Worm (Caenorhabditis elegans) whole organism, mixed stage, embryonic: ENCODE results near the gene T09A5.5.

Experiments
- M03D4.4 ChIP-seq: sonication (generic microtip); optimal IDR thresholded peaks from 2 replicates; lab custom pipeline; 2017; ENCODE audit warnings: mild to moderate bottlenecking, missing genetic modification characterization, missing compliant biosample characterization
- bed-3 ChIP-seq: fragments of 200-800 bp; sonication (Bioruptor generic); optimal IDR thresholded peaks from 3 replicates; lab custom pipeline; 2018; ENCODE audit warnings: mild to moderate bottlenecking, missing genetic modification characterization, moderate library complexity, missing compliant biosample characterization
- blmp-1 ChIP-seq: fragments of 150-350 bp; optimal IDR thresholded peaks from 2 replicates; lab custom pipeline; 2014; ENCODE audit warnings: missing biosample characterization, missing genetic modification characterization
- ceh-39 ChIP-seq: fragments of 150-350 bp; optimal IDR thresholded peaks from 2 replicates; lab custom pipeline; 2014; ENCODE audit warnings: missing biosample characterization, missing genetic modification characterization
- ceh-43 ChIP-seq: fragments of 200-800 bp; sonication (Bioruptor generic); optimal IDR thresholded peaks from 2 replicates; lab custom pipeline; 2018; ENCODE audit warnings: mild to moderate bottlenecking, missing genetic modification characterization, moderate library complexity, missing compliant biosample characterization
- ceh-83 ChIP-seq: fragments of 200-800 bp; sonication (Bioruptor generic); optimal IDR thresholded peaks from 2 replicates; lab custom pipeline; 2018; ENCODE audit warnings: mild to moderate bottlenecking, missing genetic modification characterization, missing compliant biosample characterization
- ces-1 ChIP-seq: fragments of 150-350 bp; optimal IDR thresholded peaks from 2 replicates; lab custom pipeline; 2014; ENCODE audit warnings: missing biosample characterization, missing genetic modification reagents, missing genetic modification characterization
- cnd-1 ChIP-seq: fragments of 200-800 bp; sonication (Bioruptor generic); optimal IDR thresholded peaks from 2 replicates; lab custom pipeline; 2018; ENCODE audit warnings: mild to moderate bottlenecking, missing genetic modification characterization, missing compliant biosample characterization
- drap-1 ChIP-seq: fragments of 200-800 bp; sonication (Bioruptor generic); optimal IDR thresholded peaks from 3 replicates; lab custom pipeline; 2018; ENCODE audit warnings: mild to moderate bottlenecking, missing genetic modification characterization, missing compliant biosample characterization
- elt-1 ChIP-seq: sonication (generic microtip); optimal IDR thresholded peaks from 2 replicates; lab custom pipeline; 2017; ENCODE audit warnings: missing genetic modification characterization, mild to moderate bottlenecking, missing compliant biosample characterization, antibody characterized with exemption, moderate library complexity, borderline replicate concordance; ENCODE audit not compliant: insufficient read depth
- elt-3 ChIP-seq: fragments of 150-350 bp; optimal IDR thresholded peaks from 2 replicates; lab custom pipeline; 2014; ENCODE audit warnings: missing biosample characterization, missing genetic modification characterization
- flh-1 ChIP-seq: fragments of 200-800 bp; sonication (Bioruptor generic); optimal IDR thresholded peaks from 2 replicates; lab custom pipeline; 2018; ENCODE audit warnings: mild to moderate bottlenecking, missing genetic modification characterization, moderate library complexity, missing compliant biosample characterization
- ham-2 ChIP-seq: fragments of 200-800 bp; sonication (Bioruptor generic); optimal IDR thresholded peaks from 2 replicates; lab custom pipeline; 2018; ENCODE audit warnings: mild to moderate bottlenecking, missing genetic modification characterization, missing compliant biosample characterization
- hlh-1 ChIP-seq: fragments of 150-350 bp; optimal IDR thresholded peaks from 2 replicates; lab custom pipeline; 2014; ENCODE audit warnings: missing biosample characterization, missing genetic modification reagents, missing genetic modification characterization
- lin-13 ChIP-seq: fragments of 150-350 bp; optimal IDR thresholded peaks from 2 replicates; lab custom pipeline; 2014; ENCODE audit warnings: missing biosample characterization, missing genetic modification characterization
- lin-32 ChIP-seq: fragments of 200-800 bp; sonication (Bioruptor generic); optimal IDR thresholded peaks from 2 replicates; lab custom pipeline; 2018; ENCODE audit warnings: mild to moderate bottlenecking, missing genetic modification characterization, missing compliant biosample characterization
- lsy-2 ChIP-seq: fragments of 150-350 bp; optimal IDR thresholded peaks from 2 replicates; lab custom pipeline; 2014; ENCODE audit warnings: missing biosample characterization, missing genetic modification characterization
- mab-5 ChIP-seq: fragments of 150-350 bp; optimal IDR thresholded peaks from 2 replicates; lab custom pipeline; 2014; ENCODE audit warnings: missing biosample characterization, missing genetic modification characterization
- mep-1 ChIP-seq: fragments of 150-350 bp; optimal IDR thresholded peaks from 2 replicates; lab custom pipeline; 2017; ENCODE audit warnings: missing biosample characterization, missing genetic modification reagents, missing genetic modification characterization, inconsistent platforms
- mls-2 ChIP-seq: sonication (generic microtip); optimal IDR thresholded peaks from 2 replicates; lab custom pipeline; 2016; ENCODE audit warnings: mild to moderate bottlenecking, missing genetic modification characterization, moderate library complexity, missing compliant biosample characterization
- nhr-12 ChIP-seq: fragments of 150-350 bp; optimal IDR thresholded peaks from 2 replicates; lab custom pipeline; 2014; ENCODE audit warnings: missing biosample characterization, missing genetic modification characterization
- nhr-2 ChIP-seq: fragments of 150-350 bp; optimal IDR thresholded peaks from 2 replicates; lab custom pipeline; 2014; ENCODE audit warnings: missing biosample characterization, missing genetic modification characterization
- nhr-237 ChIP-seq: fragments of 150-350 bp; optimal IDR thresholded peaks from 2 replicates; lab custom pipeline; 2014; ENCODE audit warnings: missing biosample characterization, missing genetic modification characterization
- nhr-28 ChIP-seq: fragments of 150-350 bp; optimal IDR thresholded peaks from 2 replicates; lab custom pipeline; 2014; ENCODE audit warnings: missing biosample characterization, missing genetic modification characterization
- nhr-76 ChIP-seq: sonication (generic microtip); optimal IDR thresholded peaks from 2 replicates; lab custom pipeline; 2017; ENCODE audit warnings: missing biosample characterization, missing genetic modification characterization
- pha-4 ChIP-seq: fragments of 150-350 bp; optimal IDR thresholded peaks from 2 replicates; lab custom pipeline; 2018; ENCODE audit warnings: missing biosample characterization, missing genetic modification reagents, missing genetic modification characterization
- sem-2 ChIP-seq: fragments of 200-800 bp; sonication (Bioruptor generic); optimal IDR thresholded peaks from 2 replicates; lab custom pipeline; 2018; ENCODE audit warnings: mild to moderate bottlenecking, missing genetic modification characterization, missing compliant biosample characterization
- snpc-4 ChIP-seq: fragments of 150-350 bp; optimal IDR thresholded peaks from 2 replicates; lab custom pipeline; 2014; ENCODE audit warnings: missing biosample characterization, missing genetic modification characterization
- sptf-1 ChIP-seq: sonication (generic microtip); optimal IDR thresholded peaks from 2 replicates; lab custom pipeline; 2017; ENCODE audit warnings: mild to moderate bottlenecking, missing genetic modification characterization, moderate library complexity, missing compliant biosample characterization
- tbx-8 ChIP-seq: fragments of 200-800 bp; sonication (Bioruptor generic); optimal IDR thresholded peaks from 2 replicates; lab custom pipeline; 2018; ENCODE audit warnings: mild to moderate bottlenecking, missing genetic modification characterization, moderate library complexity, missing compliant biosample characterization
- unc-120 ChIP-seq: sonication (generic microtip); optimal IDR thresholded peaks from 2 replicates; lab custom pipeline; 2017; ENCODE audit warnings: missing genetic modification characterization, missing compliant biosample characterization; ENCODE audit not compliant: poor library complexity, severe bottlenecking
- unc-39 ChIP-seq: fragments of 150-350 bp; optimal IDR thresholded peaks from 2 replicates; lab custom pipeline; 2014; ENCODE audit warnings: missing biosample characterization, missing genetic modification characterization
- unc-62 ChIP-seq: fragments of 150-350 bp; optimal IDR thresholded peaks from 2 replicates; lab custom pipeline; 2014; ENCODE audit warnings: missing biosample characterization, missing genetic modification reagents, missing genetic modification characterization
- zip-8 ChIP-seq: fragments of 150-350 bp; optimal IDR thresholded peaks from 2 replicates; lab custom pipeline; 2014; ENCODE audit warnings: missing biosample characterization, missing genetic modification characterization
- ztf-11 ChIP-seq: fragments of 150-350 bp; optimal IDR thresholded peaks from 2 replicates; lab custom pipeline; 2014; ENCODE audit warnings: missing biosample characterization, missing genetic modification characterization

T09A5.5 gene

DNA sequence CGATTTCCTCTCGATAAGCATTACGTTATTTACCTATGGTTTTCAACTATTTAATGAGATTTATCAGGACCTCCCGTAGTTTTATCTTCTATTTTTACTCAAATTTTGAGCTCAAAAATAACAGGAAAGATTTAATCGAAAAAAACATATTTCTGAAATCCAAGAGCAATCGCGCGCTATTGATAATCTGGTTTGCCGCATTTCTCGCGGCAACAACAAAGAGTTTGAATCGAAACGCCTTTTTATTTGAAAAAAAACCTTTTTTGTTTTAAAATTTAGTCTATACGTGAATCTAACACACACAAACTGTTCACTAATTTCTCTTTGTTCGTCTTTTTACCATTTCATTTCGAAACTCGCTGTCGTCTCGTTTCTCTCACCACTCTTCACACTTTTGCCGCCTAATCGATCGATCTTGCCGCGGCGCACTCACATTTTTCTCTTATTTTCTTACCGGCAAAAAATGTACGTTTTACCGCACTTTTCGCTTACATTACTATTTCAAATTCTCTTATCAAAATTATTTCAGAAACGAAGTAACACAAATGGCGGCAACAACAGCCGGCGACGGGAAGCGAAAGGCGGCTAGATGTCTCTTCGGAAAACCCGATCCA, 37.3 kb downstream of the T09A5.5 start, which contains the start of gene cki-2:
Gene cki-2 (plus strand): TSS at position 337 of the 614 bp plus-strand sequence.
- peak; percentile 71 for TF ChIP-seq ces-1 (GFP tag; lab: Kevin White, UChicago)
- TF ChIP-seq elt-1 (tag; lab: Kevin White, UChicago) = no peak
- TF ChIP-seq mep-1 (tag; lab: Kevin White, UChicago) = peak; percentile 22

DNA sequence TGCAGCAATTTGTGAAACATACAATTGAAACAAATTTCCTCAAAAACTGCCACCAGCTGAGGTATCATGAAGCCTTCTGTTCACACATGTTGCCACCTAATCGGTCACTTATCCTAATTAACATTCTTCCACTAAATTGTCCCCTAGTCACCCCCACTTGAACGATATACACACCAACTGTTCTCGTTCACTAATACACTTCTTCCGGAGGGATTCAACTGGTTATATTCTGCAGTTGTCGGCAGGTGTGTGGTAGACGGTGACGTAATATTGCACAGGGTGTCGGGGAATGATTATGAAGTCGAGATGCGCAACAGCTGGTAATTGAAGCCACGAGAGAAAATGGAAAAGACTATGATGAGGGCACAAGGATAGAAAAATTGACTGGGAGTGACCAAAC, 38.2 kb downstream of the T09A5.5 start:
- TF ChIP-seq nhr-12 (no peak), cnd-1 (tag; lab: Kevin White, UChicago) (peak; percentile 71), tbx-8 (GFP tag; lab: Kevin White, UChicago) (no peak), unc-39 (tag; lab: Kevin White, UChicago) (no peak), snpc-4 (tag; lab: Kevin White, UChicago) (no peak), blmp-1 (no peak), ces-1 (GFP tag; lab: Kevin White, UChicago) (peak; percentile 23), flh-1 (GFP tag; lab: Kevin White, UChicago) (no peak), lin-13 (tag; lab: Kevin White, UChicago) (no peak), hlh-1 (tag; lab: Kevin White, UChicago) (peak; percentile 96), bed-3 (GFP tag; lab: Kevin White, UChicago) (no peak), pha-4 (tag; lab: Kevin White, UChicago) (no peak), elt-3 (tag; lab: Kevin White, UChicago) (no peak), M03D4.4 (tag; lab: Kevin White, UChicago) (no peak), sptf-1 (no peak), lsy-2 (tag; lab: Kevin White, UChicago) (no peak), ztf-11 (tag; lab: Kevin White, UChicago) (no peak), nhr-2 (tag; lab: Kevin White, UChicago) (peak; percentile 97), lin-32 (peak; percentile 98), elt-1 (tag; lab: Kevin White, UChicago) (no peak), nhr-76 (no peak), nhr-28 (tag; lab: Kevin White, UChicago) (no peak), sem-2 (GFP tag; lab: Kevin White, UChicago) (no peak), drap-1 (no peak), mab-5 (no peak), zip-8 (tag; lab: Kevin White, UChicago) (peak; percentile 77), ceh-83 (GFP tag; lab: Kevin White, UChicago) (no peak), mls-2 (peak; percentile 30), ham-2 (GFP tag; lab: Kevin White, UChicago) (no peak), unc-62 (GFP tag; lab: Kevin White, UChicago) (peak; percentile 11), mep-1 (tag; lab: Kevin White, UChicago) (no peak), ceh-43 (GFP tag; lab: Kevin White, UChicago) (no peak), nhr-237 (tag; lab: Kevin White, UChicago) (no peak), ceh-39 (tag; lab: Kevin White, UChicago) (no peak), unc-120 (tag; lab: Kevin White, UChicago) (no peak)

DNA sequence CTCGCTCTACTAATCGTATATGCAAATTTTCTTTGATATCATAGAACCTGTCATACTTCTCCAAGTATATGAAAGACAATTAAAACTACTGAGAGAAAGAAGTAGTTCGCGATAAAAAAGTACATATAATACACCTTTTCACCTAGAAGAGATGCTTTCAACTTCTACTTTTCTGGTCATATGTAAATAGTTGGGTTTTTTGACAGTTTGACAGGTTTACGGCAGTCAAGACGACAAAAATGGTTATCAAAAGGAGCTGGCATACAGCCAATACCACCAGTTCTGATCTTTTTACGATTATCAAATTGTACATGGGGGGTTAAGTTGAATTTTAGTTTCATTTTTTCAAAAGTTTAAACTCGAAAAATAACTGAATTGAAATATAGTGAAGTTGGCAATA, 38.7 kb downstream of the T09A5.5 start:
- TF ChIP-seq ceh-83 (GFP tag; lab: Kevin White, UChicago) (no peak), ces-1 (GFP tag; lab: Kevin White, UChicago) (no peak), nhr-76 (no peak), zip-8 (tag; lab: Kevin White, UChicago) (no peak), blmp-1 (no peak), drap-1 (no peak), nhr-237 (tag; lab: Kevin White, UChicago) (no peak), M03D4.4 (tag; lab: Kevin White, UChicago) (no peak), unc-39 (tag; lab: Kevin White, UChicago) (no peak), unc-62 (GFP tag; lab: Kevin White, UChicago) (no peak), pha-4 (tag; lab: Kevin White, UChicago) (no peak)
